Worm (Caenorhabditis elegans) whole organism, late embryonic: ENCODE data around the gene Y39H10B.2.

Experiments
- ama-1 ChIP-seq: fragments of 150-350 bp; optimal IDR thresholded peaks from 2 replicates; lab custom pipeline; 2014
- eyg-1 ChIP-seq: sonication (generic microtip); optimal IDR thresholded peaks from 2 replicates; lab custom pipeline; 2016; ENCODE audit warnings: missing genotype, missing genetic modification characterization, missing compliant biosample characterization

- TF ChIP-seq eyg-1 (no peak), ama-1 (lab: Kevin White, UChicago) (no peak)
Observed at ce11 chrV:3632249-3633030, 36.1 kb upstream of the Y39H10B.2 start.
